Worm (Caenorhabditis elegans) whole organism, L4 larva: ENCODE results near the gene C16E9.2.
A peak's percentile ranks its signal among the peaks of the same experiment; 100 is the strongest.

Experiments used
- D1046.2 ChIP-seq: fragments of 200-800 bp; sonication (Bioruptor generic); IDR thresholded peaks from 2 replicates; pipeline ENCODE4 v1.3.6; 2022; ENCODE audit warnings: missing genetic modification characterization, missing compliant biosample characterization
- F10B5.3 ChIP-seq: sonication (generic microtip); optimal IDR thresholded peaks from 2 replicates; lab custom pipeline; 2016; ENCODE audit warnings: mild to moderate bottlenecking, missing genetic modification characterization, missing compliant biosample characterization
- F37D6.2 ChIP-seq: sonication (generic microtip); optimal IDR thresholded peaks from 2 replicates; lab custom pipeline; 2016; ENCODE audit warnings: mild to moderate bottlenecking, missing genetic modification characterization, missing compliant biosample characterization
- T20F7.1 ChIP-seq: fragments of 200-800 bp; sonication (Bioruptor generic); optimal IDR thresholded peaks from 2 replicates; lab custom pipeline; 2018; ENCODE audit warnings: mild to moderate bottlenecking, missing genetic modification characterization, missing compliant biosample characterization
- T26A8.4 ChIP-seq: fragments of 200-800 bp; sonication (Bioruptor generic); IDR thresholded peaks from 2 replicates; pipeline ENCODE4 v1.3.6; 2022; ENCODE audit warnings: missing genetic modification characterization, missing compliant biosample characterization
- Y105C5A.15 ChIP-seq: fragments of 200-800 bp; sonication (Bioruptor generic); IDR thresholded peaks from 2 replicates; pipeline ENCODE4 v1.3.6; 2022; ENCODE audit warnings: missing genetic modification characterization, missing compliant biosample characterization
- Y48G9A.11 ChIP-seq: fragments of 200-800 bp; sonication (Bioruptor generic); IDR thresholded peaks from 2 replicates; pipeline ENCODE4 v1.3.6; 2022; ENCODE audit warnings: missing genetic modification reagents, missing genetic modification characterization, missing compliant biosample characterization
- aha-1 ChIP-seq: fragments of 150-350 bp; peaks from one replicate; lab custom pipeline; 2014; ENCODE audit warnings: missing biosample characterization, missing genetic modification characterization
- ama-1 ChIP-seq: fragments of 150-350 bp; optimal IDR thresholded peaks from 2 replicates; lab custom pipeline; 2014; ENCODE audit warnings: inconsistent platforms, mixed read lengths
- attf-4 ChIP-seq: sonication (generic microtip); optimal IDR thresholded peaks from 3 replicates; lab custom pipeline; 2017; ENCODE audit warnings: missing biosample characterization, missing genetic modification characterization
- ceh-20 ChIP-seq: fragments of 200-800 bp; sonication (Bioruptor generic); IDR thresholded peaks from 2 replicates; pipeline ENCODE4 v1.3.6; 2022; ENCODE audit warnings: missing genetic modification reagents, missing genetic modification characterization, missing compliant biosample characterization
- ceh-44 ChIP-seq: fragments of 200-800 bp; sonication (Bioruptor generic); IDR thresholded peaks from 2 replicates; pipeline ENCODE4 v1.3.6; 2022; ENCODE audit warnings: missing genetic modification reagents, missing genetic modification characterization, missing compliant biosample characterization
- ces-1 ChIP-seq: fragments of 150-350 bp; sonication (generic microtip); optimal IDR thresholded peaks from 4 replicates; lab custom pipeline; 2014; ENCODE audit warnings: missing biosample characterization, missing genetic modification reagents, missing genetic modification characterization
- cey-2 ChIP-seq: sonication (generic microtip); optimal IDR thresholded peaks from 3 replicates; lab custom pipeline; 2017; ENCODE audit warnings: missing genetic modification characterization, mild to moderate bottlenecking, missing compliant biosample characterization, antibody characterized with exemption, borderline replicate concordance; ENCODE audit not compliant: insufficient read depth
- ctbp-1 ChIP-seq: fragments of 200-800 bp; sonication (Bioruptor generic); IDR thresholded peaks from 2 replicates; pipeline ENCODE4 v1.3.6; 2022; ENCODE audit warnings: missing genetic modification reagents, missing genetic modification characterization, missing compliant biosample characterization
- daf-16 ChIP-seq, 3 experiments: sonication (generic microtip); optimal IDR thresholded peaks; 2 replicates each; lab custom pipeline; 2016 to 2017; ENCODE audit warnings: missing genetic modification characterization in 3 of 3, missing genetic modification reagents in 3 of 3, mild to moderate bottlenecking in 2 of 3, missing compliant biosample characterization in 2 of 3, missing biosample characterization in 1 of 3, moderate library complexity in 1 of 3
- daf-19 ChIP-seq: fragments of 200-800 bp; sonication (Bioruptor generic); conservative IDR thresholded peaks from 2 replicates; pipeline ENCODE4 v1.3.6; 2022; ENCODE audit warnings: missing genetic modification characterization, missing compliant biosample characterization
- dmd-8 ChIP-seq: fragments of 200-800 bp; sonication (Bioruptor generic); IDR thresholded peaks from 2 replicates; pipeline ENCODE4 v1.3.6; 2022; ENCODE audit warnings: missing genetic modification characterization, missing compliant biosample characterization
- hlh-11 ChIP-seq: fragments of 200-800 bp; sonication (Bioruptor generic); optimal IDR thresholded peaks from 2 replicates; lab custom pipeline; 2018; ENCODE audit warnings: mild to moderate bottlenecking, missing genetic modification characterization, missing compliant biosample characterization
- jun-1 ChIP-seq: fragments of 150-350 bp; optimal IDR thresholded peaks from 2 replicates; lab custom pipeline; 2014; ENCODE audit warnings: missing biosample characterization, missing genetic modification reagents, missing genetic modification characterization
- lin-13 ChIP-seq: fragments of 150-350 bp; optimal IDR thresholded peaks from 2 replicates; lab custom pipeline; 2014; ENCODE audit warnings: missing biosample characterization, missing genetic modification reagents, missing genetic modification characterization
- lin-15B ChIP-seq: fragments of 150-350 bp; sonication (generic microtip); optimal IDR thresholded peaks from 3 replicates; lab custom pipeline; 2014; ENCODE audit warnings: missing biosample characterization, missing genetic modification characterization
- lin-38 ChIP-seq: fragments of 200-800 bp; sonication (Bioruptor generic); IDR thresholded peaks from 2 replicates; pipeline ENCODE4 v1.3.6; 2022; ENCODE audit warnings: missing genetic modification reagents, missing genetic modification characterization, missing compliant biosample characterization
- mep-1 ChIP-seq: fragments of 150-350 bp; sonication (generic microtip); optimal IDR thresholded peaks from 3 replicates; lab custom pipeline; 2014; ENCODE audit warnings: missing biosample characterization, missing genetic modification characterization
- mes-2 ChIP-seq: sonication (generic microtip); optimal IDR thresholded peaks from 2 replicates; lab custom pipeline; 2016; ENCODE audit warnings: missing genotype, mild to moderate bottlenecking, missing genetic modification characterization, missing compliant biosample characterization; ENCODE audit not compliant: poor library complexity, severe bottlenecking
- nhr-10 ChIP-seq: fragments of 150-350 bp; optimal IDR thresholded peaks from 2 replicates; lab custom pipeline; 2014; ENCODE audit warnings: missing biosample characterization, missing genetic modification characterization
- nhr-28 ChIP-seq: fragments of 150-350 bp; optimal IDR thresholded peaks from 2 replicates; lab custom pipeline; 2014; ENCODE audit warnings: missing biosample characterization, missing genetic modification characterization
- nhr-48 ChIP-seq: sonication (generic microtip); optimal IDR thresholded peaks from 2 replicates; lab custom pipeline; 2016; ENCODE audit warnings: mild to moderate bottlenecking, missing genetic modification characterization, missing compliant biosample characterization
- pqm-1 ChIP-seq: sonication (generic microtip); optimal IDR thresholded peaks from 2 replicates; lab custom pipeline; 2017; ENCODE audit warnings: missing biosample characterization, missing genetic modification characterization
- unc-62 ChIP-seq, 3 experiments: fragments of 150-350 bp in 1 of 3; sonication (generic microtip); optimal IDR thresholded peaks in 2 of 3; peaks in 1 of 3; 1 replicate in 1 of 3; 2 replicates in 2 of 3; lab custom pipeline; 2014 to 2017; ENCODE audit warnings: missing biosample characterization in 3 of 3, missing genetic modification characterization in 3 of 3, missing genetic modification reagents in 3 of 3, missing genotype in 1 of 3

The C16E9.2 gene

ce11 chrX:6958914-6959313 is 23.4 kb downstream of the C16E9.2 start:
- TF ChIP-seq D1046.2 (GFP tag; lab: Robert Waterston, UW) (no peak), hlh-11 (no peak), mep-1 (tag; lab: Kevin White, UChicago) (no peak), nhr-28 (tag; lab: Kevin White, UChicago) (no peak), aha-1 (tag; lab: Kevin White, UChicago) (peak; percentile 61), jun-1 (tag; lab: Kevin White, UChicago) (no peak), lin-15B (tag; lab: Kevin White, UChicago) (no peak), T20F7.1 (no peak)

- TF ChIP-seq unc-62 (GFP tag; optimal IDR thresholded peaks at IDR 0.05 in 1 of 2; lab: Kevin White, UChicago): peak in 1 of 2 experiments; percentile 83
- no peak for TF ChIP-seq unc-62 (tag; optimal IDR thresholded peaks at IDR 0.05; lab: Kevin White, UChicago)
- TF ChIP-seq nhr-48 (tag; lab: Kevin White, UChicago): no peak
- TF ChIP-seq pqm-1 (tag; lab: Kevin White, UChicago): no peak
Observed at ce11 chrX:6959534-6959933, 24.0 kb downstream of the C16E9.2 start.

- TF ChIP-seq F37D6.2 (no peak), aha-1 (tag; lab: Kevin White, UChicago) (no peak), daf-16 (GFP tag; optimal IDR thresholded peaks at IDR 0.05; lab: Kevin White, UChicago) (peak in 1 of 2 experiments; percentile 31), daf-16 (tag; optimal IDR thresholded peaks at IDR 0.05; lab: Kevin White, UChicago) (no peak), ceh-20 (no peak), mep-1 (tag; lab: Kevin White, UChicago) (no peak)
Observed at ce11 chrX:6962347-6962746, 26.8 kb downstream of the C16E9.2 start.

- TF ChIP-seq ama-1 (no peak), unc-62 (GFP tag; optimal IDR thresholded peaks at IDR 0.05 in 1 of 2; lab: Kevin White, UChicago) (peak in 1 of 2 experiments; percentile 56), unc-62 (tag; optimal IDR thresholded peaks at IDR 0.05; lab: Kevin White, UChicago) (no peak), mes-2 (tag; lab: Kevin White, UChicago) (no peak), nhr-10 (no peak), attf-4 (tag; lab: Kevin White, UChicago) (no peak)
Observed at ce11 chrX:6963842-6964241, 28.3 kb downstream of the C16E9.2 start.

- TF ChIP-seq T26A8.4 (GFP tag; lab: Robert Waterston, UW): no peak
- no peak for TF ChIP-seq dmd-8 (GFP tag; lab: Robert Waterston, UW)
- no peak for TF ChIP-seq ama-1
- no peak for TF ChIP-seq Y105C5A.15 (GFP tag; lab: Robert Waterston, UW)
- TF ChIP-seq D1046.2 (GFP tag; lab: Robert Waterston, UW): no peak
- TF ChIP-seq daf-19 (GFP tag; lab: Robert Waterston, UW): no peak
- TF ChIP-seq ces-1 (GFP tag; lab: Kevin White, UChicago): no peak
- TF ChIP-seq ctbp-1 (GFP tag; lab: Robert Waterston, UW): no peak
Observed at ce11 chrX:6967057-6967456, 31.5 kb downstream of the C16E9.2 start, which contains the start of gene F01E11.3. F01E11.3 (plus strand) TSS chrX:6967357.

ce11 chrX:6968553-6968952 is 33.0 kb downstream of the C16E9.2 start:
- TF ChIP-seq lin-38 (GFP tag; lab: Robert Waterston, UW) (no peak), F10B5.3 (no peak), ceh-44 (no peak), cey-2 (tag; lab: Kevin White, UChicago) (no peak), Y48G9A.11 (GFP tag; lab: Robert Waterston, UW) (no peak), lin-13 (GFP tag; lab: Kevin White, UChicago) (no peak)
